Worm (Caenorhabditis elegans): ENCODE measurements around the gene sri-74.

ce11 chrII:2628401-2628800 lies 45.5 kb upstream of the sri-74 start:
- no peak for TF ChIP-seq T26A5.8 (tag; optimal IDR thresholded peaks at IDR 0.05)
- TF ChIP-seq unc-62 (GFP tag; optimal IDR thresholded peaks at IDR 0.05) = no peak
- no peak for TF ChIP-seq madf-10 (tag; optimal IDR thresholded peaks at IDR 0.05)
- TF ChIP-seq bed-2 (GFP tag; IDR thresholded peaks at IDR 0.05) = no peak
- TF ChIP-seq Y95B8A.8 (GFP tag; IDR thresholded peaks at IDR 0.05) = no peak
- no peak for TF ChIP-seq somi-1 (GFP tag; optimal IDR thresholded peaks at IDR 0.05)
- TF ChIP-seq lin-26 (GFP tag; IDR thresholded peaks at IDR 0.05) = no peak
- no peak for TF ChIP-seq sea-2 (GFP tag; IDR thresholded peaks at IDR 0.05)
- no peak for TF ChIP-seq tbp1 (GFP tag; optimal IDR thresholded peaks at IDR 0.05)
- no peak for TF ChIP-seq ceh-100 (GFP tag; IDR thresholded peaks at IDR 0.05)
- no peak for TF ChIP-seq nhr-120 (GFP tag; IDR thresholded peaks at IDR 0.05)
- TF ChIP-seq F23B12.7 (tag; optimal IDR thresholded peaks at IDR 0.05; ENCODE audit: insufficient read depth) = no peak
- no peak for TF ChIP-seq ztf-22 (GFP tag; optimal IDR thresholded peaks at IDR 0.05)

Data from whole organism, young adult.